ENCODE assay signal across 2 worm cellular contexts in genomic region chrII:8561227-8561626, ce11.
TF ChIP-seq lines count a peak whose summit lies in the region.

iff-2 (minus strand) TSS chrII:8561367.

TF ChIP-seq in whole organism, L4 larva, 104 proteins besides CTCF, POLR2A, EP300 and RAD21 (continued from another document):
- TF ChIP-seq saeg-2 (GFP tag; IDR thresholded peaks at IDR 0.05; lab: Robert Waterston, UW) (peak; percentile 92), lin-13 (GFP tag; optimal IDR thresholded peaks at IDR 0.05; lab: Kevin White, UChicago) (peak; percentile 99), cey-2 (tag; optimal IDR thresholded peaks at IDR 0.05; lab: Kevin White, UChicago; ENCODE audit: borderline replicate concordance, insufficient read depth) (peak; percentile 85), nhr-48 (tag; optimal IDR thresholded peaks at IDR 0.05; lab: Kevin White, UChicago) (peak; percentile 95), nhr-11 (tag; optimal IDR thresholded peaks at IDR 0.05; lab: Kevin White, UChicago) (peak; percentile 100), nhr-42 (GFP tag; IDR thresholded peaks at IDR 0.05; lab: Robert Waterston, UW) (peak; percentile 98), nhr-10 (tag; optimal IDR thresholded peaks at IDR 0.05; lab: Kevin White, UChicago) (peak; percentile 97), lin-38 (GFP tag; IDR thresholded peaks at IDR 0.05; lab: Robert Waterston, UW) (peak; percentile 100), lin-1 (GFP tag; IDR thresholded peaks at IDR 0.05; lab: Robert Waterston, UW) (peak; percentile 96), gei-8 (GFP tag; optimal IDR thresholded peaks at IDR 0.05; lab: Kevin White, UChicago) (peak; percentile 58), ceh-44 (GFP tag; IDR thresholded peaks at IDR 0.05; lab: Robert Waterston, UW) (0 out of 2 replicates have a peak, but pooled peaks have one; percentile 56), zfp-2 (tag; optimal IDR thresholded peaks at IDR 0.05; lab: Kevin White, UChicago) (peak; percentile 100), aly-2 (tag; optimal IDR thresholded peaks at IDR 0.05; lab: Kevin White, UChicago) (peak; percentile 19), nhr-28 (tag; optimal IDR thresholded peaks at IDR 0.05; lab: Kevin White, UChicago) (peak; percentile 100), lin-15B (tag; optimal IDR thresholded peaks at IDR 0.05; lab: Kevin White, UChicago) (peak; percentile 98), F49E8.2 (tag; optimal IDR thresholded peaks at IDR 0.05; lab: Kevin White, UChicago; ENCODE audit: borderline replicate concordance) (no peak), nhr-237 (tag; optimal IDR thresholded peaks at IDR 0.05; lab: Kevin White, UChicago) (peak; percentile 83), nhr-111 (GFP tag; optimal IDR thresholded peaks at IDR 0.05; lab: Kevin White, UChicago) (no peak), hlh-11 (tag; optimal IDR thresholded peaks at IDR 0.05; lab: Kevin White, UChicago) (peak; percentile 99), sdz-12 (GFP tag; optimal IDR thresholded peaks at IDR 0.05; lab: Kevin White, UChicago) (peak; percentile 60), nhr-76 (tag; optimal IDR thresholded peaks at IDR 0.05; lab: Kevin White, UChicago) (peak; percentile 81), spr-1 (tag; optimal IDR thresholded peaks at IDR 0.05; lab: Kevin White, UChicago) (peak; percentile 96), mep-1 (tag; optimal IDR thresholded peaks at IDR 0.05; lab: Kevin White, UChicago) (peak; percentile 99), lin-29 (GFP tag; IDR thresholded peaks at IDR 0.05; lab: Robert Waterston, UW) (peak; percentile 88), pqm-1 (tag; optimal IDR thresholded peaks at IDR 0.05; lab: Kevin White, UChicago) (peak; percentile 92), ces-1 (GFP tag; optimal IDR thresholded peaks at IDR 0.05; lab: Kevin White, UChicago) (peak; percentile 77), zfp-3 (GFP tag; conservative IDR thresholded peaks at IDR 0.05; lab: Robert Waterston, UW) (peak; percentile 97), aha-1 (tag; lab: Kevin White, UChicago) (peak; percentile 100), attf-4 (tag; optimal IDR thresholded peaks at IDR 0.05; lab: Kevin White, UChicago) (no peak), dve-1 (tag; optimal IDR thresholded peaks at IDR 0.05; lab: Kevin White, UChicago; ENCODE audit: insufficient read depth) (peak; percentile 100), dmd-8 (GFP tag; IDR thresholded peaks at IDR 0.05; lab: Robert Waterston, UW) (no peak; the same call in 1 of the 2 replicates), fkh-10 (GFP tag; optimal IDR thresholded peaks at IDR 0.05; lab: Kevin White, UChicago) (peak; percentile 99), ztf-11 (tag; optimal IDR thresholded peaks at IDR 0.05; lab: Kevin White, UChicago) (peak; percentile 2), egl-43 (GFP tag; IDR thresholded peaks at IDR 0.05; lab: Robert Waterston, UW) (no peak; the same call in 1 of the 2 replicates), ztf-7 (tag; optimal IDR thresholded peaks at IDR 0.05; lab: Kevin White, UChicago) (peak; percentile 87), ZK337.2 (GFP tag; IDR thresholded peaks at IDR 0.05; lab: Robert Waterston, UW) (peak; percentile 63; the same call in 1 of the 2 replicates), nhr-102 (tag; optimal IDR thresholded peaks at IDR 0.05; lab: Kevin White, UChicago) (peak; percentile 97), hif-1 (tag; optimal IDR thresholded peaks at IDR 0.05; lab: Kevin White, UChicago) (peak; percentile 88 to 96), madf-9 (GFP tag; conservative IDR thresholded peaks at IDR 0.05; lab: Robert Waterston, UW) (peak; percentile 95), dmd-9 (GFP tag; IDR thresholded peaks at IDR 0.05; lab: Robert Waterston, UW) (peak; percentile 95), unc-62 (GFP tag; optimal IDR thresholded peaks at IDR 0.05 in 1 of 2; lab: Kevin White, UChicago) (peak; percentile 14 to 100), unc-62 (tag; optimal IDR thresholded peaks at IDR 0.05; lab: Kevin White, UChicago) (peak; percentile 51), hmg-1.1 (GFP tag; IDR thresholded peaks at IDR 0.05; lab: Robert Waterston, UW) (peak; percentile 99), F37D6.2 (tag; optimal IDR thresholded peaks at IDR 0.05; lab: Kevin White, UChicago) (peak; percentile 95), T20F7.1 (GFP tag; optimal IDR thresholded peaks at IDR 0.05; lab: Kevin White, UChicago) (peak; percentile 97), nhr-25 (tag; optimal IDR thresholded peaks at IDR 0.05; lab: Kevin White, UChicago; ENCODE audit: borderline replicate concordance, insufficient read depth) (peak; percentile 97), duxl-1 (tag; optimal IDR thresholded peaks at IDR 0.05; lab: Kevin White, UChicago; ENCODE audit: poor library complexity) (peak; percentile 97), F44E2.7 (GFP tag; IDR thresholded peaks at IDR 0.05; lab: Robert Waterston, UW) (no peak), Y105C5A.15 (GFP tag; IDR thresholded peaks at IDR 0.05; lab: Robert Waterston, UW) (no peak)

TF ChIP-seq in whole organism, late embryonic, 69 proteins besides CTCF, POLR2A, EP300 and RAD21 (continued from another document):
- TF ChIP-seq pag-3 (tag; optimal IDR thresholded peaks at IDR 0.05; lab: Kevin White, UChicago; ENCODE audit: borderline replicate concordance) (no peak), unc-55 (GFP tag; optimal IDR thresholded peaks at IDR 0.05; lab: Kevin White, UChicago) (peak; percentile 86), ceh-31 (tag; optimal IDR thresholded peaks at IDR 0.05; lab: Kevin White, UChicago) (peak; percentile 95), elt-2 (tag; optimal IDR thresholded peaks at IDR 0.05; lab: Kevin White, UChicago) (peak; percentile 91), nhr-232 (tag; optimal IDR thresholded peaks at IDR 0.05; lab: Kevin White, UChicago) (no peak), ceh-18 (tag; optimal IDR thresholded peaks at IDR 0.05; lab: Kevin White, UChicago) (peak; percentile 99)
